Worm (Caenorhabditis elegans) whole organism, L3 larva: ENCODE data around the gene rac-2.
A peak's percentile ranks its signal among the peaks of the same experiment; 100 is the strongest.

Experiments
- ceh-16 ChIP-seq: sonication (generic microtip); optimal IDR thresholded peaks from 2 replicates; lab custom pipeline; 2017; ENCODE audit warnings: missing biosample characterization, missing genetic modification characterization
- ceh-82 ChIP-seq: fragments of 150-350 bp; optimal IDR thresholded peaks from 2 replicates; lab custom pipeline; 2014; ENCODE audit warnings: missing biosample characterization, missing genetic modification characterization
- ceh-9 ChIP-seq: sonication (generic microtip); optimal IDR thresholded peaks from 2 replicates; lab custom pipeline; 2018; ENCODE audit warnings: missing biosample characterization, missing genetic modification characterization
- daf-12 ChIP-seq: fragments of 150-350 bp; optimal IDR thresholded peaks from 2 replicates; lab custom pipeline; 2014; ENCODE audit warnings: missing biosample characterization, missing genetic modification reagents, missing genetic modification characterization
- elt-1 ChIP-seq: fragments of 150-350 bp; optimal IDR thresholded peaks from 2 replicates; lab custom pipeline; 2014; ENCODE audit warnings: missing biosample characterization, missing genetic modification characterization
- elt-2 ChIP-seq: sonication (generic microtip); optimal IDR thresholded peaks from 2 replicates; lab custom pipeline; 2016; ENCODE audit warnings: missing genetic modification reagents, mild to moderate bottlenecking, missing genetic modification characterization, missing compliant biosample characterization
- eor-1 ChIP-seq, 2 experiments: fragments of 150-350 bp; optimal IDR thresholded peaks; 2 replicates each; lab custom pipeline; 2014 to 2018; ENCODE audit warnings: missing biosample characterization in 2 of 2, missing genetic modification characterization in 2 of 2
- fkh-10 ChIP-seq: sonication (generic microtip); optimal IDR thresholded peaks from 2 replicates; lab custom pipeline; 2017; ENCODE audit warnings: missing biosample characterization, missing genetic modification reagents, missing genetic modification characterization
- fkh-2 ChIP-seq: fragments of 150-350 bp; optimal IDR thresholded peaks from 2 replicates; lab custom pipeline; 2014; ENCODE audit warnings: missing biosample characterization, missing genetic modification reagents, missing genetic modification characterization
- hmg-11 ChIP-seq: sonication (generic microtip); optimal IDR thresholded peaks from 2 replicates; lab custom pipeline; 2016; ENCODE audit warnings: missing genetic modification characterization, missing compliant biosample characterization
- jun-1 ChIP-seq: fragments of 150-350 bp; optimal IDR thresholded peaks from 2 replicates; lab custom pipeline; 2014; ENCODE audit warnings: missing biosample characterization, missing genetic modification reagents, missing genetic modification characterization
- lin-15B ChIP-seq: fragments of 150-350 bp; optimal IDR thresholded peaks from 2 replicates; lab custom pipeline; 2014; ENCODE audit warnings: missing biosample characterization, missing genetic modification characterization
- lin-39 ChIP-seq: fragments of 150-350 bp; optimal IDR thresholded peaks from 2 replicates; lab custom pipeline; 2018; ENCODE audit warnings: missing biosample characterization, missing genetic modification reagents, missing genetic modification characterization
- lsy-12 ChIP-seq: sonication (generic microtip); optimal IDR thresholded peaks from 2 replicates; lab custom pipeline; 2016; ENCODE audit warnings: mild to moderate bottlenecking, missing genetic modification characterization, missing compliant biosample characterization
- mdl-1 ChIP-seq: fragments of 150-350 bp; optimal IDR thresholded peaks from 2 replicates; lab custom pipeline; 2014; ENCODE audit warnings: missing biosample characterization, missing genetic modification characterization
- mml-1 ChIP-seq: fragments of 150-350 bp; sonication (generic microtip); optimal IDR thresholded peaks from 3 replicates; lab custom pipeline; 2014; ENCODE audit warnings: missing biosample characterization, missing genetic modification characterization
- nfya-1 ChIP-seq: sonication (generic microtip); optimal IDR thresholded peaks from 2 replicates; lab custom pipeline; 2017; ENCODE audit warnings: missing genetic modification characterization, mild to moderate bottlenecking, missing compliant biosample characterization, antibody characterized with exemption, moderate library complexity; ENCODE audit not compliant: insufficient read depth
- nhr-11 ChIP-seq: fragments of 150-350 bp; optimal IDR thresholded peaks from 2 replicates; lab custom pipeline; 2014; ENCODE audit warnings: missing biosample characterization, missing genetic modification characterization
- nhr-12 ChIP-seq: fragments of 150-350 bp; optimal IDR thresholded peaks from 2 replicates; lab custom pipeline; 2014; ENCODE audit warnings: missing biosample characterization, missing genetic modification characterization
- nhr-23 ChIP-seq: fragments of 150-350 bp; optimal IDR thresholded peaks from 2 replicates; lab custom pipeline; 2014; ENCODE audit warnings: missing biosample characterization, missing genetic modification reagents, missing genetic modification characterization
- nhr-25 ChIP-seq: sonication (generic microtip); optimal IDR thresholded peaks from 2 replicates; lab custom pipeline; 2017; ENCODE audit warnings: missing biosample characterization, missing genetic modification characterization
- nhr-28 ChIP-seq: fragments of 150-350 bp; optimal IDR thresholded peaks from 2 replicates; lab custom pipeline; 2014; ENCODE audit warnings: missing biosample characterization, missing genetic modification characterization
- nhr-76 ChIP-seq: fragments of 150-350 bp; sonication (generic microtip); optimal IDR thresholded peaks from 5 replicates; lab custom pipeline; 2014; ENCODE audit warnings: missing biosample characterization, missing genetic modification characterization
- nhr-77 ChIP-seq: fragments of 150-350 bp; optimal IDR thresholded peaks from 2 replicates; lab custom pipeline; 2014; ENCODE audit warnings: missing biosample characterization, missing genetic modification characterization
- pha-4 ChIP-seq: fragments of 150-350 bp; optimal IDR thresholded peaks from 2 replicates; lab custom pipeline; 2014; ENCODE audit warnings: missing biosample characterization, missing genetic modification reagents, missing genetic modification characterization
- pqm-1 ChIP-seq: fragments of 150-350 bp; optimal IDR thresholded peaks from 2 replicates; lab custom pipeline; 2017; ENCODE audit warnings: missing biosample characterization, missing genetic modification characterization, inconsistent platforms
- sea-2 ChIP-seq: fragments of 150-350 bp; sonication (generic microtip); optimal IDR thresholded peaks from 4 replicates; lab custom pipeline; 2014; ENCODE audit warnings: missing biosample characterization, missing genetic modification reagents, missing genetic modification characterization
- snpc-4 ChIP-seq: fragments of 150-350 bp; optimal IDR thresholded peaks from 2 replicates; lab custom pipeline; 2014; ENCODE audit warnings: missing biosample characterization, missing genetic modification characterization
- unc-39 ChIP-seq: sonication (generic microtip); optimal IDR thresholded peaks from 4 replicates; lab custom pipeline; 2017; ENCODE audit warnings: missing biosample characterization, missing genetic modification characterization
- zag-1 ChIP-seq: fragments of 150-350 bp; optimal IDR thresholded peaks from 2 replicates; lab custom pipeline; 2014; ENCODE audit warnings: missing biosample characterization, missing genetic modification characterization
- ztf-11 ChIP-seq: fragments of 150-350 bp; optimal IDR thresholded peaks from 2 replicates; lab custom pipeline; 2014; ENCODE audit warnings: missing biosample characterization, missing genetic modification characterization
- ztf-4 ChIP-seq: fragments of 150-350 bp; optimal IDR thresholded peaks from 2 replicates; lab custom pipeline; 2014; ENCODE audit warnings: missing biosample characterization, missing genetic modification characterization

rac-2 gene

DNA sequence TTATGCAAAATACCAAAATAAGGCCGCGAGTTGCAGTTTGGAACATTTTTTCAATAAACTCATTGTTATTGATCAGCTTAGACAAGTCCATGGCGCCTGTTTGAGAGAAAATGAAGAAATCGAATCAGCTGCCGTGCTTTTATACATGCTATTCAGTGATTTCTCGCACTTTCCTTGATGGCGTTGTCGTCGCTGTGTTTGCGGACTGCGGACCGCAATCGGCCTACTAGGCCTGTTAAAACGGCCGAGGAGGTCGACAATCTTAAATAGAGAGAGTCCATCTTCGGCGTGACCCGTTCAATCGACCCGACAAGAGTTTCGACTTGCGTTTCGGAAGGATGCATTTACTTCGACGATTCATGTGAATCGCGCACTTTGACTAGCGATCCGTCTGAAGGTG lies 17.3 kb upstream of the rac-2 start, which contains the start of gene srz-75:
Gene srz-75, minus strand, starts transcription at position 101 of the 400 bp plus-strand sequence.
- TF ChIP-seq nhr-76 (tag; lab: Kevin White, UChicago) (no peak), nhr-77 (no peak), lin-15B (tag; lab: Kevin White, UChicago) (no peak), snpc-4 (tag; lab: Kevin White, UChicago) (no peak), pqm-1 (no peak), elt-2 (tag; lab: Kevin White, UChicago) (no peak)
- TF ChIP-seq, all 47 proteins: peak for 0

DNA sequence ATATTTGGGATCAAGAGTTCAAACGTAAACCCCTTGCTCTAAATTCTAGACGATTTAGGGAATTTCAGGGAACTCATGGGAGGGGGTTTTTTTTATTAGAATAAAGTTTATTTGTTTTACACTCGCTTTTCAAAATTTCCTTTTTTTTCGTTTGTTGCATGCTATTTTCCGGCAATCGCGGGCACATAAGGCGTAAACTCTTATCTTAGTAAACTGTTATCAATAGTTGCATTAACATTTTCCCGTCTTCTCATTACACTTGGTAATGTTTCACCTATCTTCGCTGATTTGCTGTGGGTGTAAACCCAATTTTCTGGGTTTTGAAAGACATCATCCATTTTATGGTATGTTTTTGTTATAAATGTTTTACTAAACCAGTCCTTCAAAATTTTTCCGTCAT lies 14.1 kb upstream of the rac-2 start:
- peak; percentile 68 for TF ChIP-seq elt-2 (tag; lab: Kevin White, UChicago)
- TF ChIP-seq nhr-28 (tag; lab: Kevin White, UChicago): no peak

DNA sequence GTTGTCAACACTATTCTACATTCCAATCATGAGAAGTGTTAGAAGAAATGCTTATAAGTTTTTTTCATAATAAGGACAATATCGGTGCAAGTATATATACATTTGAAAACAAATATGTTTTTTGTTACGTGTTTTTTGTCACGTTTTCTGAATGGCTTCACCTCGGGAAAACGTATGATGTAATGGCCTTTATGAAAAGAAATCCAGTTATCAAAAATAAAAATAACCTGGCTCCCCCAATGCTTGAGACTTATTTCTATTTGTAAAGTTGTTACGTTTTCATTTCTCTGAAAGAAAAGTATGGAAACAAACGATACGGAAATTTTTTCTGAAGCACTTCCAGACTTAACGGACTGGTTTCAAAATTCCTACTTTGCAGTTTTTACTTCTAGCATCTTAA lies 9.2 kb upstream of the rac-2 start, which contains the start of gene srz-72:
Gene srz-72, plus strand, starts transcription at position 301 of the 400 bp plus-strand sequence.
- TF ChIP-seq pqm-1 (no peak), nhr-25 (no peak), fkh-2 (tag; lab: Kevin White, UChicago) (no peak), sea-2 (GFP tag; lab: Kevin White, UChicago) (no peak), ceh-82 (tag; lab: Kevin White, UChicago) (no peak), snpc-4 (tag; lab: Kevin White, UChicago) (no peak), daf-12 (tag; lab: Kevin White, UChicago) (no peak), nfya-1 (no peak), nhr-76 (tag; lab: Kevin White, UChicago) (no peak), unc-39 (tag; lab: Kevin White, UChicago) (no peak)

DNA sequence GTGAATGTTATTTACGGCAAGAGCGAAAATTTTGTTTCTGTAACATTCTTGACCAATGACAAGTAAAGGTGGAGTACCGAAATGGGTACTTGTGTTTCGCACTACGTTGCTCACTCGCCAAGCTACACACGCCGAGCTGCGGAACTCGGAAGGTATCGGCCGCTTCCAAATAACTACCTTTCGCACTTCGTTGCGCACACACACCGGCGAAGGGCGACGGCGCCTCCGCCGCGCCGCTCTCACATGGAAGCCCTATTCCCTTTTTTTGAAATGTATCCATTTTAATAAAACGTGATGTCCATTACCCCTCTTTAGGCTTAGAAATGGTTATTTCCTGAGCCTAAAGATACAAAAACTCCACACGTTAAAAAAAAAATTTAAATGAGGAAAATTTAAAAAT lies 1.1 kb upstream of the rac-2 start:
- TF ChIP-seq snpc-4 (tag; lab: Kevin White, UChicago) (no peak), jun-1 (tag; lab: Kevin White, UChicago) (no peak), sea-2 (GFP tag; lab: Kevin White, UChicago) (no peak), ceh-82 (tag; lab: Kevin White, UChicago) (no peak)

DNA sequence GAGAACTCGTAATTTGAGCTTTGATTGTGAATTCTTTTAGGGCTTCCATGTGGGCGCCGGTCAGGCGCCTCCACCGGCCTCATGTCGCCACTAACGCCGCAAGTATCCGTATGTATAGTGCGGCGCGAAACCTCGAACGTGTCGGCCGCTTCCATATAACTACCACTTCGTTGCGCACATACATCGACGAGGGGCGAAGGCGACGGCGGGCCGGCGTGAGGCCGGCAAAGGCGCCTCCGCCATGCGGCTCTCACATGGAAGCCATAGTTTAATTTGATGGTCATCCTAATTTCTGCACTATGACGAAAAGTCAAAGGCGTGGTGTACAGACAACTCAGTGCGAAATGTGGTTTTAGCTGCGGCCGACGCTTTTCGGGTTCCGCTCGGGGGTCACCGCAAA lies 2.1 kb downstream of the rac-2 start:
- TF ChIP-seq nhr-76 (tag; lab: Kevin White, UChicago) (no peak), pha-4 (no peak), lsy-12 (tag; lab: Kevin White, UChicago) (no peak), elt-1 (tag; lab: Kevin White, UChicago) (no peak), ceh-16 (tag; lab: Kevin White, UChicago) (no peak), hmg-11 (no peak), nhr-25 (no peak), fkh-10 (GFP tag; lab: Kevin White, UChicago) (no peak), zag-1 (tag; lab: Kevin White, UChicago) (no peak), pqm-1 (no peak), nhr-12 (tag; lab: Kevin White, UChicago) (no peak), mml-1 (tag; lab: Kevin White, UChicago) (no peak), nhr-11 (tag; lab: Kevin White, UChicago) (no peak), elt-2 (tag; lab: Kevin White, UChicago) (no peak), nhr-77 (no peak), sea-2 (GFP tag; lab: Kevin White, UChicago) (no peak), eor-1 (tag; optimal IDR thresholded peaks at IDR 0.05; lab: Kevin White, UChicago) (no peak), ztf-4 (tag; lab: Kevin White, UChicago) (no peak)

DNA sequence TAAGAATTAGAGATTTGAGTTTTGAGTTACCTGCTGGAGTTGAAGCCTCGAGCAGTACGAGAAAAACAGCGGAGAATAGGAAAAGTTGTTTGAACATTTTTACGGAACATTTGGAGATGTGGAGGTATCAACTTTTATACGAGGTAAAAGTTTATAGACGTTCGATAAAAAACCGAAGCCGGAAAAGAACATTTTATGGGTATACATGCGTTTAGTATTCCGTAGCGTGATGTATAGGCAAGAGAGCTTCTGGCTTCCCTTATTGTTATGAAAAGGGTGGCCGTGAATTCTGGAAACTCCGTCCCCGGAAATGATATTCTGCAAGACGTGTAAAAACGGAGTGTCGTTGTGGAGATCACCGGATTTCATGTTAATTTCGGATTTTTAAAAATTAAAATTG lies 12.4 kb downstream of the rac-2 start, which contains the start of gene K03D3.5:
Gene K03D3.5, minus strand, starts transcription at position 101 of the 400 bp plus-strand sequence.
- TF ChIP-seq nhr-23: no peak
- TF ChIP-seq mdl-1 (tag; lab: Kevin White, UChicago): no peak
- no peak for TF ChIP-seq lin-39
- no peak for TF ChIP-seq elt-2 (tag; lab: Kevin White, UChicago)
- no peak for TF ChIP-seq nhr-76 (tag; lab: Kevin White, UChicago)
- no peak for TF ChIP-seq ceh-9 (tag; lab: Kevin White, UChicago)
- TF ChIP-seq ztf-11 (tag; lab: Kevin White, UChicago): no peak
